Worm (Caenorhabditis elegans): Measurements from ENCODE around the gene B0001.2.
A peak's percentile ranks its signal among the peaks of the same experiment; 100 is the strongest.

B0001.2 gene

DNA sequence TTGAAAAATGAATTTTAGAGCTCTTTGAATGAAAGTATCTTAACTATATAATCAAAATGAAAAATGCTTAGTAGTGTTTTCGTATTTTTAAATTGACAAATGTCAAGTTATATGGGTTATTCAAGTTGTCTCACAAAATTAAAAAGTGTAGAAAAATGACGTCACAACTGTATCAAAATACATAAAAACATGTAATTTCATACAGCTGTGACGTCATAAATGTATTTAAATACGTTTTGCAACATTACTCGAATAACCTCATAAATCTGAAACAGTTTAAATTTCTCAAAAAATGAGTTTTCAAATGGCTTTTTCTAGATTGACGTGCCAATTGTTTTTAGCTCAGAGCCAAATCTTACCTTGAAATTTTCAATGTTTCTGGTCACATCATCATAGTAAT, 41.0 kb downstream of the B0001.2 start:
- TF ChIP-seq hlh-15 (tag; optimal IDR thresholded peaks at IDR 0.05) (no peak), mec-3 (tag; optimal IDR thresholded peaks at IDR 0.05; ENCODE audit: borderline replicate concordance) (no peak), ceh-34 (tag; optimal IDR thresholded peaks at IDR 0.05) (no peak), sox-2 (GFP tag; IDR thresholded peaks at IDR 0.05) (no peak), ceh-48 (tag; optimal IDR thresholded peaks at IDR 0.05) (no peak), nhr-11 (tag; optimal IDR thresholded peaks at IDR 0.05) (no peak), unc-3 (GFP tag; conservative IDR thresholded peaks at IDR 0.05) (no peak), unc-3 (tag; optimal IDR thresholded peaks at IDR 0.05) (no peak), C08G9.2 (tag; optimal IDR thresholded peaks at IDR 0.05) (no peak), nhr-232 (tag; optimal IDR thresholded peaks at IDR 0.05) (no peak), K02D7.2 (tag; optimal IDR thresholded peaks at IDR 0.05) (no peak), lim-6 (tag; optimal IDR thresholded peaks at IDR 0.05) (no peak), ceh-24 (tag; optimal IDR thresholded peaks at IDR 0.05) (no peak), unc-55 (GFP tag; optimal IDR thresholded peaks at IDR 0.05) (no peak), ref-2 (tag; optimal IDR thresholded peaks at IDR 0.05) (no peak), che-1 (tag; optimal IDR thresholded peaks at IDR 0.05) (no peak), syd-9 (tag; optimal IDR thresholded peaks at IDR 0.05) (no peak)

DNA sequence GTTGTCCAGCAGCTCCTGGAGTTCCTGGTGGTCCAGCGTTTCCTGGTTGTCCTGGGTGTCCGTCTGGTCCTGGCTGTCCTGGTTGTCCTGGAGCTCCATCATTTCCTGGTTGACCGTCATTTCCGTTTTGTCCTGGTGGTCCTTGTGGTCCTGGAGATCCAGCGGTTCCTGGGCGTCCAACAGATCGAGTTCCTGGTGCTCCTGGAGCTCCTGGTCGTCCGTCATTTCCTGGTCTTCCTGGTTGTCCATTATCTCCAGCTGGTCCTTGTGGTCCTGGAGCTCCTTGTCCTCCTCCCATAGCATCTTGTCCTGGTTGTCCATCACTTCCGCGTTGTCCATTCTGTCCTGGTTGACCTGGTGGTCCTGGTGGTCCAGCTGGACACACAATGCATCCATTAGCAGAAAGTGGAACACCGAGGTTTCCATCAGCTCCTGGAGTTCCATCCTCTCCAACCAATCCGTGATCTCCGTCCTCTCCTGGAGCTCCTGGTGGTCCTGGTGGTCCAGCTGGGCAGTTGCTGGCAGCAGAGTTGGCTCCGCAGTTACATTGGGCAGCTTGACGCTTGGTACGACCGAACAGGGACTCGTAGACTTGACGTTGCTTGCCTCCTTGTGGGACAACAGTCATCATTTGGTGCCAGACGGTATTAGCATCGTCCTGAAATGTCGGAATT, 41.7 kb downstream of the B0001.2 start:
- no peak for TF ChIP-seq dve-1 (tag; optimal IDR thresholded peaks at IDR 0.05)
- peak; percentile 38 for TF ChIP-seq elt-4 (tag; optimal IDR thresholded peaks at IDR 0.05)

DNA sequence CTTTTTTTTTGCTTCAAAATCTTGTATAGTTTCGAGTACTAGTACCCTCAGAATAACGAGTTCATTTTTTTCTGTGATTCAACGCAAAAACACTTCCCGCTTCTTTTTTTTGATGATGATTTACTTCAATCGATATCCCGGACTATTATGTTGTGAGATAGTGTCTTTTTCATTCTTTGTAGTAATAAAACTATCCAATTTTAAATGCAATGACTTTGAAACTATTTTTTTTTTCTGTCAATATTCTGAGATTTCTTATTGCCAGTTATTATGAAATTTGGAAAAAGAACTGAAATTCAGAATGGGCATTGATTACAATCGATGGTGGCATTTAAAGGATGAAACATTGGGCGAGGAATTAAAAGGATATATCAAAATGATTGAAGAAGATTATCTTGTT, 45.2 kb downstream of the B0001.2 start, which contains the start of gene M18.3:
TSS of gene M18.3 (plus strand) at position 301 of the 400 bp plus-strand sequence.
- TF ChIP-seq T23F11.4 (GFP tag; optimal IDR thresholded peaks at IDR 0.05) = no peak
- TF ChIP-seq ref-2 (tag; optimal IDR thresholded peaks at IDR 0.05) = no peak
- TF ChIP-seq ceh-34 (tag; optimal IDR thresholded peaks at IDR 0.05) = no peak
- no peak for TF ChIP-seq odd-2 (tag; optimal IDR thresholded peaks at IDR 0.05)
- TF ChIP-seq pqm-1 (tag; optimal IDR thresholded peaks at IDR 0.05) = no peak
- no peak for TF ChIP-seq rnt-1 (tag; optimal IDR thresholded peaks at IDR 0.05)
- TF ChIP-seq unc-55 (GFP tag; optimal IDR thresholded peaks at IDR 0.05) = no peak
- TF ChIP-seq sox-4 (tag; optimal IDR thresholded peaks at IDR 0.05) = no peak
- no peak for TF ChIP-seq dve-1 (tag; optimal IDR thresholded peaks at IDR 0.05)
- TF ChIP-seq unc-86 (tag; optimal IDR thresholded peaks at IDR 0.05) = no peak
- TF ChIP-seq elt-4 (tag; optimal IDR thresholded peaks at IDR 0.05) = no peak
- no peak for TF ChIP-seq ceh-19 (GFP tag; optimal IDR thresholded peaks at IDR 0.05)
- TF ChIP-seq Y22D7AL.16 (tag; optimal IDR thresholded peaks at IDR 0.05) = no peak

Data from whole organism, late embryonic.